Worm (Caenorhabditis elegans) whole organism, early embryonic: ENCODE results near the gene daf-2.

Source experiments
- B0310.2 ChIP-seq: sonication (generic microtip); optimal IDR thresholded peaks from 2 replicates; lab custom pipeline; 2016; ENCODE audit warnings: mild to moderate bottlenecking, missing genetic modification characterization, missing compliant biosample characterization
- F13C5.2 ChIP-seq: sonication (generic microtip); optimal IDR thresholded peaks from 2 replicates; lab custom pipeline; 2017; ENCODE audit warnings: mild to moderate bottlenecking, missing genetic modification characterization, inconsistent platforms, missing compliant biosample characterization
- aly-1 ChIP-seq: sonication (generic microtip); optimal IDR thresholded peaks from 2 replicates; lab custom pipeline; 2016; ENCODE audit warnings: missing genetic modification characterization, missing compliant biosample characterization
- ama-1 ChIP-seq: fragments of 150-350 bp; optimal IDR thresholded peaks from 2 replicates; lab custom pipeline; 2014
- ceh-13 ChIP-seq: fragments of 200-800 bp; sonication (Bioruptor generic); optimal IDR thresholded peaks from 2 replicates; lab custom pipeline; 2018; ENCODE audit warnings: mild to moderate bottlenecking, missing genetic modification characterization, missing compliant biosample characterization
- ceh-36 ChIP-seq: sonication (generic microtip); optimal IDR thresholded peaks from 2 replicates; lab custom pipeline; 2016; ENCODE audit warnings: missing genetic modification characterization, inconsistent platforms, missing compliant biosample characterization
- ets-7 ChIP-seq: sonication (generic microtip); optimal IDR thresholded peaks from 2 replicates; lab custom pipeline; 2016; ENCODE audit warnings: missing genotype, missing genetic modification characterization, missing compliant biosample characterization
- flt-1 ChIP-seq: fragments of 200-800 bp; sonication (Bioruptor generic); IDR thresholded peaks from 2 replicates; pipeline ENCODE4 v1.3.6; 2022; ENCODE audit warnings: missing genetic modification characterization, missing compliant biosample characterization
- hmbx-1 ChIP-seq: sonication (generic microtip); optimal IDR thresholded peaks from 2 replicates; lab custom pipeline; 2016; ENCODE audit warnings: mild to moderate bottlenecking, missing genetic modification characterization, missing compliant biosample characterization
- hmg-4 ChIP-seq: fragments of 200-800 bp; sonication (Bioruptor generic); optimal IDR thresholded peaks from 2 replicates; lab custom pipeline; 2018; ENCODE audit warnings: mild to moderate bottlenecking, missing genetic modification characterization, missing compliant biosample characterization
- hnd-1 ChIP-seq: sonication (generic microtip); optimal IDR thresholded peaks from 2 replicates; lab custom pipeline; 2016; ENCODE audit warnings: missing genetic modification characterization, missing compliant biosample characterization
- pes-1 ChIP-seq: fragments of 200-800 bp; sonication (Bioruptor generic); IDR thresholded peaks from 2 replicates; pipeline ENCODE4 v1.3.6; 2022; ENCODE audit warnings: missing genetic modification reagents, missing genetic modification characterization, missing compliant biosample characterization
- scrt-1 ChIP-seq: fragments of 200-800 bp; sonication (Bioruptor generic); IDR thresholded peaks from 2 replicates; pipeline ENCODE4 v1.3.6; 2022; ENCODE audit warnings: missing genetic modification characterization, missing compliant biosample characterization
- sea-1 ChIP-seq: fragments of 200-800 bp; sonication (Bioruptor generic); conservative IDR thresholded peaks from 2 replicates; pipeline ENCODE4 v1.3.6; 2022; ENCODE audit warnings: missing genetic modification characterization, missing compliant biosample characterization
- tbx-11 ChIP-seq: fragments of 200-800 bp; sonication (Bioruptor generic); IDR thresholded peaks from 2 replicates; pipeline ENCODE4 v1.3.6; 2022; ENCODE audit warnings: missing genetic modification characterization, missing compliant biosample characterization
- tbx-37 ChIP-seq: fragments of 200-800 bp; sonication (Bioruptor generic); conservative IDR thresholded peaks from 2 replicates; pipeline ENCODE4 v1.3.6; 2022; ENCODE audit warnings: missing genetic modification reagents, missing genetic modification characterization, missing compliant biosample characterization
- tra-4 ChIP-seq: sonication (generic microtip); optimal IDR thresholded peaks from 2 replicates; lab custom pipeline; 2017; ENCODE audit warnings: missing genetic modification characterization, missing compliant biosample characterization

daf-2 gene

DNA sequence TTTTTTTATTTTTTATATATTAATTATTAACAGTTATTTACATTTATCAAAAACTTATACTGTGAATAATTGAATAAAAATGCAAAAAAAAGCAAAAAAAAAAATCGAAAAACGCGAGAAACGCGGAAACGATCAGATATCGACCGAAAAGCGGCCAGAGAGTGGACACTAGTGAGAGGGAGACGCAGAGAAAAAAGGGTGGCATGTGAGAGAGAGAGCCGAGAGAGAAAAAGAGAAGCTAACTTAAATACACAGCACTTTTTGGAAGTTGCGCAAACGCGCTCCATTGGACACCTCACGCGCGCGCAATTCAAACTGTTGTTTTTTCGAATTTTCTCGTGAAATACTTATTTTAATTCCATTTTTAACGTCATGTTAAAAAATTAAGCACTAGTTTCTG lies 74.2 kb downstream of the daf-2 start:
- TF ChIP-seq F13C5.2 (peak; percentile 62), ama-1 (no peak), hnd-1 (tag; lab: Kevin White, UChicago) (no peak), tra-4 (tag; lab: Kevin White, UChicago) (no peak)

- TF ChIP-seq B0310.2 (tag; lab: Kevin White, UChicago) (no peak), scrt-1 (GFP tag; lab: Robert Waterston, UW) (no peak), ceh-13 (GFP tag; lab: Kevin White, UChicago) (no peak)
Observed at ce11 chrIII:2965534-2965933, 75.1 kb downstream of the daf-2 start, which contains the start of gene H05C05.2. Gene H05C05.2 (minus strand): TSS chrIII:2965634.

ce11 chrIII:2961840-2962239 lies 78.8 kb downstream of the daf-2 start:
- TF ChIP-seq ceh-13 (GFP tag; lab: Kevin White, UChicago) (no peak), ama-1 (no peak), sea-1 (GFP tag; lab: Robert Waterston, UW) (no peak), hmg-4 (no peak), tbx-11 (GFP tag; lab: Robert Waterston, UW) (no peak), F13C5.2 (no peak), ets-7 (tag; lab: Kevin White, UChicago) (no peak), tbx-37 (GFP tag; lab: Robert Waterston, UW) (no peak), pes-1 (GFP tag; lab: Robert Waterston, UW) (no peak)

DNA sequence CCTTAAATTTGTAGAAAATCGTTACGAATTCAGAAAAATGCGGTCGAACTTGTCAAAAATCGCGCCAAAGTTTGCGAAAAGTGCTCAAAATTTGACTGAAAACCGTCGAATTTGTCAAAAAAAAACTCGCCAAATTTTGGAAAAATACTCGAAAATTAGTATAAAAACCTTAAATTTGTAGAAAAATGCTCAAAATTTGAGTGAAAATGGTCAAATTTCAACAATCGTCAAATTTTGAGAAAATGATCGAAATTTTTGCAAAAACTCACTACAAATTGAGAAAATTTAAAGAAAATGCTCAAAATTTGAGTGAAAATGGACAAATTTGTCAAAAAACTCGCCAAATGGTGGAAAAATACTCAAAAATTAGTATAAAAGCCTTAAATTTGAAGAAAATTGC lies 88.2 kb downstream of the daf-2 start:
- no peak for TF ChIP-seq scrt-1 (GFP tag; lab: Robert Waterston, UW)
- no peak for TF ChIP-seq ceh-13 (GFP tag; lab: Kevin White, UChicago)
- TF ChIP-seq tra-4 (tag; lab: Kevin White, UChicago) = no peak
- TF ChIP-seq ama-1 = no peak
- TF ChIP-seq tbx-37 (GFP tag; lab: Robert Waterston, UW) = no peak
- TF ChIP-seq ceh-36 (tag; lab: Kevin White, UChicago) = no peak
- TF ChIP-seq flt-1 (GFP tag; lab: Robert Waterston, UW) = no peak
- TF ChIP-seq hmbx-1 = no peak
- TF ChIP-seq tbx-11 (GFP tag; lab: Robert Waterston, UW) = no peak
- no peak for TF ChIP-seq pes-1 (GFP tag; lab: Robert Waterston, UW)

DNA sequence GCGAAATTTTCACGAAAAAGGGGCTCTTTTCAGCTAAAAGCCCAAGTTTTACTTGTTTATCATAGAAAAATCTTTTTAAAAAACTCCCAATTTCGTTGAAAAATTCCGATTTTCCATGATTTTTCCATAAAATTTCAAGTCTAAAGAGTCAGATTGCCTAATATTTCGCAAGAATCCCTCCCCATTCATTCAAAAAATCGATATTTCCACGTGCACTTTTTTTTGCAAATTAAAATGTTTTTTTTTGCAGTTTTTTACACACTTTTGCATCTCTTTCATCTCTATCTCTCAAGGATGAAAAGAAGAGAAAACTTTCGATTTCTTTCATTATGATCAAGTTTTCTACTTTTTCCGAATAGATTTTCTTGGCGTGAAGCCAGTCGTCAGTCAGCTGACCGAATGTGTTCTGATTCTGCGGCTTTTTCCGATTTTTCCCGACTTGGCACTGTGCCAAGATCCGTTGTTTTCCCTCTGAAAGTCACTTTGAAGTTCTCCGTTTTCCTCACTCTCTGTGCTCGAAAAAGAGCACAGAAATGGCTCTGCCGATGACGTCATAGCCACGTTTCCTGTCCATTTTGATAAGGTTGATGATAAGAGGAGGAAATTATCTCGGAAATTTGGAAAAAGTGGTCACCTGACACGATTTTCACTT lies 92.2 kb downstream of the daf-2 start:
- TF ChIP-seq ceh-13 (GFP tag; lab: Kevin White, UChicago) (no peak), tbx-11 (GFP tag; lab: Robert Waterston, UW) (no peak), hmbx-1 (no peak), tra-4 (tag; lab: Kevin White, UChicago) (no peak), ama-1 (no peak), B0310.2 (tag; lab: Kevin White, UChicago) (no peak), hnd-1 (tag; lab: Kevin White, UChicago) (no peak), pes-1 (GFP tag; lab: Robert Waterston, UW) (no peak)

ce11 chrIII:2947251-2947650 lies 93.4 kb downstream of the daf-2 start:
- TF ChIP-seq pes-1 (GFP tag; lab: Robert Waterston, UW) (no peak), tbx-37 (GFP tag; lab: Robert Waterston, UW) (no peak), aly-1 (tag; lab: Kevin White, UChicago) (no peak), B0310.2 (tag; lab: Kevin White, UChicago) (no peak), sea-1 (GFP tag; lab: Robert Waterston, UW) (no peak), ets-7 (tag; lab: Kevin White, UChicago) (no peak), hmbx-1 (no peak), tra-4 (tag; lab: Kevin White, UChicago) (no peak), ceh-36 (tag; lab: Kevin White, UChicago) (no peak)

DNA sequence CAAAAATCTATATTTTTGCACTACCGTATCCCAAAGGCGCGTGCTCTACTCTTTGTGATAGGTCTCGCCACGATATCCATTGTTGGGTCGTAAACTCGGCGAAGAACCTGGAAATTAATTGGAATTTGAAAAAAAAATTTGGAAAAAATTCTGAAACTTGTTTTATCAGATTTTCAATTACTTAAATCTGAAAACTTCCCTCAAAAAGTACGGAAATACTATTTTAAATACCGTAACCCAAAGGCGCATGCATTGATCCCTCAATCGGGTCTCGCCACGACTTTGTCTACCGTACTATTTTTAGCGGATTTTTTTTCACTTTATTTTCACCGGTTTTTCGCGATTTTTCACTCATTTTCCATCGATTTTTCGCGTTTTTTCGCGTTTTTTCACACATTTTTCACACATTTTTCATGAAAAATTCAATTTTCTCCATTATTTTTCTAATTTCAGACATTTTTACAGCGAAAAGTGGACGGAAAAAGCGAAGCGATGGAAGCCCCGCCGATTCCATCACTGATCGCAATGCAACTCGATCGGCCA lies 93.9 kb downstream of the daf-2 start, which contains the start of gene H05C05.1:
Gene H05C05.1 (plus strand): TSS at position 493 of the 543 bp plus-strand sequence.
- TF ChIP-seq tbx-37 (GFP tag; lab: Robert Waterston, UW) = no peak
- TF ChIP-seq aly-1 (tag; lab: Kevin White, UChicago) = no peak
- TF ChIP-seq ets-7 (tag; lab: Kevin White, UChicago) = no peak
- TF ChIP-seq hnd-1 (tag; lab: Kevin White, UChicago) = no peak
- TF ChIP-seq ceh-36 (tag; lab: Kevin White, UChicago) = no peak
- TF ChIP-seq hmbx-1 = no peak
- TF ChIP-seq pes-1 (GFP tag; lab: Robert Waterston, UW) = no peak
- no peak for TF ChIP-seq ama-1
- no peak for TF ChIP-seq hmg-4

ce11 chrIII:2946101-2946500 lies 94.5 kb downstream of the daf-2 start, which contains the start of gene H05C05.4:
Gene H05C05.4 (minus strand): TSS chrIII:2946201.
- TF ChIP-seq aly-1 (tag; lab: Kevin White, UChicago) (no peak), scrt-1 (GFP tag; lab: Robert Waterston, UW) (no peak), hmg-4 (no peak), ets-7 (tag; lab: Kevin White, UChicago) (no peak), tbx-37 (GFP tag; lab: Robert Waterston, UW) (no peak), ceh-13 (GFP tag; lab: Kevin White, UChicago) (no peak), F13C5.2 (no peak), ama-1 (no peak)
